Worm (Caenorhabditis elegans) whole organism, late embryonic: ENCODE measurements around the gene K10H10.5.

Experiments
- C38D4.7 ChIP-seq: fragments of 200-800 bp; sonication (Bioruptor generic); optimal IDR thresholded peaks from 2 replicates; lab custom pipeline; 2018; ENCODE audit warnings: mild to moderate bottlenecking, missing genetic modification characterization, moderate library complexity, missing compliant biosample characterization
- K02D7.2 ChIP-seq: sonication (generic microtip); optimal IDR thresholded peaks from 2 replicates; lab custom pipeline; 2017; ENCODE audit warnings: mild to moderate bottlenecking, missing genetic modification characterization, missing compliant biosample characterization
- K09A11.1 ChIP-seq: sonication (generic microtip); optimal IDR thresholded peaks from 2 replicates; lab custom pipeline; 2017; ENCODE audit warnings: antibody characterized with exemption, mild to moderate bottlenecking, missing genetic modification characterization, missing compliant biosample characterization; ENCODE audit not compliant: insufficient read depth
- T23F11.4 ChIP-seq: fragments of 200-800 bp; sonication (Bioruptor generic); optimal IDR thresholded peaks from 2 replicates; lab custom pipeline; 2018; ENCODE audit warnings: mild to moderate bottlenecking, missing genetic modification characterization, missing compliant biosample characterization
- Y22D7AL.16 ChIP-seq: sonication (generic microtip); optimal IDR thresholded peaks from 2 replicates; lab custom pipeline; 2016; ENCODE audit warnings: missing genetic modification characterization, missing compliant biosample characterization
- ahr-1 ChIP-seq: sonication (generic microtip); optimal IDR thresholded peaks from 2 replicates; lab custom pipeline; 2016; ENCODE audit warnings: missing genetic modification characterization, missing compliant biosample characterization
- ama-1 ChIP-seq: fragments of 150-350 bp; optimal IDR thresholded peaks from 2 replicates; lab custom pipeline; 2014
- ceh-14 ChIP-seq: sonication (generic microtip); optimal IDR thresholded peaks from 2 replicates; lab custom pipeline; 2016; ENCODE audit warnings: missing genotype, missing genetic modification characterization, missing compliant biosample characterization
- ceh-19 ChIP-seq: fragments of 200-800 bp; sonication (Bioruptor generic); optimal IDR thresholded peaks from 2 replicates; lab custom pipeline; 2018; ENCODE audit warnings: mild to moderate bottlenecking, missing genetic modification characterization, missing compliant biosample characterization
- ceh-24 ChIP-seq: sonication (generic microtip); optimal IDR thresholded peaks from 2 replicates; lab custom pipeline; 2016; ENCODE audit warnings: mild to moderate bottlenecking, missing genetic modification characterization, missing compliant biosample characterization
- ceh-34 ChIP-seq: sonication (generic microtip); optimal IDR thresholded peaks from 2 replicates; lab custom pipeline; 2016; ENCODE audit warnings: mild to moderate bottlenecking, missing genetic modification characterization, missing compliant biosample characterization
- ceh-45 ChIP-seq: fragments of 200-800 bp; sonication (Bioruptor generic); IDR thresholded peaks from 2 replicates; pipeline ENCODE4 v1.3.6; 2022; ENCODE audit warnings: missing genetic modification reagents, missing genetic modification characterization, missing compliant biosample characterization
- ceh-6 ChIP-seq: fragments of 200-800 bp; sonication (Bioruptor generic); optimal IDR thresholded peaks from 2 replicates; lab custom pipeline; 2018; ENCODE audit warnings: mild to moderate bottlenecking, missing genetic modification characterization, missing compliant biosample characterization
- che-1 ChIP-seq: sonication (generic microtip); optimal IDR thresholded peaks from 2 replicates; lab custom pipeline; 2016; ENCODE audit warnings: mild to moderate bottlenecking, missing genetic modification characterization, missing compliant biosample characterization
- dmd-4 ChIP-seq: sonication (generic microtip); optimal IDR thresholded peaks from 2 replicates; lab custom pipeline; 2016; ENCODE audit warnings: borderline replicate concordance, missing genetic modification characterization, missing compliant biosample characterization
- ets-4 ChIP-seq: sonication (generic microtip); optimal IDR thresholded peaks from 2 replicates; lab custom pipeline; 2016; ENCODE audit warnings: missing genetic modification characterization, missing compliant biosample characterization
- fax-1 ChIP-seq: sonication (generic microtip); optimal IDR thresholded peaks from 2 replicates; lab custom pipeline; 2016; ENCODE audit warnings: missing genotype, missing genetic modification characterization, missing compliant biosample characterization
- fkh-6 ChIP-seq: sonication (generic microtip); optimal IDR thresholded peaks from 2 replicates; lab custom pipeline; 2016; ENCODE audit warnings: missing genetic modification characterization, missing compliant biosample characterization
- hlh-30 ChIP-seq: sonication (generic microtip); optimal IDR thresholded peaks from 2 replicates; lab custom pipeline; 2017; ENCODE audit warnings: antibody characterized with exemption, missing genetic modification characterization, missing compliant biosample characterization; ENCODE audit not compliant: insufficient read depth
- hlh-6 ChIP-seq: sonication (generic microtip); optimal IDR thresholded peaks from 2 replicates; lab custom pipeline; 2016; ENCODE audit warnings: missing genotype, missing genetic modification characterization, missing compliant biosample characterization
- hlh-8 ChIP-seq: sonication (generic microtip); optimal IDR thresholded peaks from 2 replicates; lab custom pipeline; 2016; ENCODE audit warnings: missing genotype, missing genetic modification characterization, missing compliant biosample characterization
- mec-3 ChIP-seq: sonication (generic microtip); optimal IDR thresholded peaks from 2 replicates; lab custom pipeline; 2016; ENCODE audit warnings: borderline replicate concordance, missing genetic modification characterization, missing compliant biosample characterization
- nfya-1 ChIP-seq: sonication (generic microtip); optimal IDR thresholded peaks from 2 replicates; lab custom pipeline; 2017; ENCODE audit warnings: missing genetic modification characterization, mild to moderate bottlenecking, missing compliant biosample characterization, antibody characterized with exemption, moderate library complexity
- nhr-11 ChIP-seq: fragments of 150-350 bp; optimal IDR thresholded peaks from 2 replicates; lab custom pipeline; 2014; ENCODE audit warnings: missing biosample characterization, missing genetic modification characterization
- nhr-232 ChIP-seq: sonication (generic microtip); optimal IDR thresholded peaks from 2 replicates; lab custom pipeline; 2016; ENCODE audit warnings: missing genetic modification characterization, missing compliant biosample characterization
- odd-2 ChIP-seq: sonication (generic microtip); optimal IDR thresholded peaks from 2 replicates; lab custom pipeline; 2017; ENCODE audit warnings: antibody characterized with exemption, mild to moderate bottlenecking, missing genetic modification characterization, missing compliant biosample characterization
- pag-3 ChIP-seq: sonication (generic microtip); optimal IDR thresholded peaks from 2 replicates; lab custom pipeline; 2016; ENCODE audit warnings: missing compliant biosample characterization, missing genetic modification characterization, borderline replicate concordance
- pat-9 ChIP-seq: fragments of 200-800 bp; sonication (Bioruptor generic); optimal IDR thresholded peaks from 2 replicates; lab custom pipeline; 2018; ENCODE audit warnings: mild to moderate bottlenecking, missing genetic modification characterization, moderate library complexity, missing compliant biosample characterization
- pha-4 ChIP-seq: fragments of 150-350 bp; optimal IDR thresholded peaks from 2 replicates; lab custom pipeline; 2018; ENCODE audit warnings: missing biosample characterization, missing genetic modification reagents, missing genetic modification characterization
- pros-1 ChIP-seq: fragments of 150-350 bp; optimal IDR thresholded peaks from 2 replicates; lab custom pipeline; 2014; ENCODE audit warnings: missing biosample characterization, missing genetic modification reagents, missing genetic modification characterization
- ref-2 ChIP-seq: sonication (generic microtip); optimal IDR thresholded peaks from 2 replicates; lab custom pipeline; 2016; ENCODE audit warnings: missing genetic modification characterization, missing compliant biosample characterization
- rnt-1 ChIP-seq: sonication (generic microtip); optimal IDR thresholded peaks from 2 replicates; lab custom pipeline; 2016; ENCODE audit warnings: missing genetic modification characterization, missing compliant biosample characterization
- sdc-2 ChIP-seq: sonication (generic microtip); optimal IDR thresholded peaks from 2 replicates; lab custom pipeline; 2016; ENCODE audit warnings: missing genotype, missing genetic modification characterization, missing compliant biosample characterization
- syd-9 ChIP-seq: sonication (generic microtip); optimal IDR thresholded peaks from 2 replicates; lab custom pipeline; 2016; ENCODE audit warnings: mild to moderate bottlenecking, missing genetic modification characterization, moderate library complexity, missing compliant biosample characterization
- tbx-2 ChIP-seq: sonication (generic microtip); optimal IDR thresholded peaks from 2 replicates; lab custom pipeline; 2016; ENCODE audit warnings: missing genetic modification characterization, missing compliant biosample characterization
- tbx-7 ChIP-seq: sonication (generic microtip); optimal IDR thresholded peaks from 2 replicates; lab custom pipeline; 2016; ENCODE audit warnings: missing genotype, missing genetic modification characterization, missing compliant biosample characterization
- ttx-3 ChIP-seq: sonication (generic microtip); optimal IDR thresholded peaks from 2 replicates; lab custom pipeline; 2016; ENCODE audit warnings: missing genetic modification reagents, missing genetic modification characterization, missing compliant biosample characterization
- unc-42 ChIP-seq: sonication (generic microtip); optimal IDR thresholded peaks from 2 replicates; lab custom pipeline; 2016; ENCODE audit warnings: missing genotype, missing genetic modification characterization, missing compliant biosample characterization
- unc-55 ChIP-seq: sonication (generic microtip); optimal IDR thresholded peaks from 2 replicates; lab custom pipeline; 2017; ENCODE audit warnings: missing biosample characterization, missing genetic modification reagents, missing genetic modification characterization
- zip-5 ChIP-seq: sonication (generic microtip); optimal IDR thresholded peaks from 2 replicates; lab custom pipeline; 2016; ENCODE audit warnings: missing genetic modification characterization, missing compliant biosample characterization

Gene K10H10.5

ce11 chrII:14523070-14523572 is 21.6 kb downstream of the K10H10.5 start, which contains the start of gene btb-20:
Gene btb-20 (minus strand): TSS chrII:14523522.
- no peak for TF ChIP-seq ceh-6 (GFP tag; lab: Kevin White, UChicago)
- TF ChIP-seq pros-1 (tag; lab: Kevin White, UChicago), result no peak
- TF ChIP-seq odd-2 (tag; lab: Kevin White, UChicago), result no peak
- no peak for TF ChIP-seq hlh-8 (tag; lab: Kevin White, UChicago)
- TF ChIP-seq Y22D7AL.16 (tag; lab: Kevin White, UChicago), result no peak
- no peak for TF ChIP-seq ceh-34 (tag; lab: Kevin White, UChicago)
- TF ChIP-seq tbx-7 (tag; lab: Kevin White, UChicago), result no peak
- no peak for TF ChIP-seq ceh-14 (tag; lab: Kevin White, UChicago)
- no peak for TF ChIP-seq C38D4.7 (GFP tag; lab: Kevin White, UChicago)

DNA sequence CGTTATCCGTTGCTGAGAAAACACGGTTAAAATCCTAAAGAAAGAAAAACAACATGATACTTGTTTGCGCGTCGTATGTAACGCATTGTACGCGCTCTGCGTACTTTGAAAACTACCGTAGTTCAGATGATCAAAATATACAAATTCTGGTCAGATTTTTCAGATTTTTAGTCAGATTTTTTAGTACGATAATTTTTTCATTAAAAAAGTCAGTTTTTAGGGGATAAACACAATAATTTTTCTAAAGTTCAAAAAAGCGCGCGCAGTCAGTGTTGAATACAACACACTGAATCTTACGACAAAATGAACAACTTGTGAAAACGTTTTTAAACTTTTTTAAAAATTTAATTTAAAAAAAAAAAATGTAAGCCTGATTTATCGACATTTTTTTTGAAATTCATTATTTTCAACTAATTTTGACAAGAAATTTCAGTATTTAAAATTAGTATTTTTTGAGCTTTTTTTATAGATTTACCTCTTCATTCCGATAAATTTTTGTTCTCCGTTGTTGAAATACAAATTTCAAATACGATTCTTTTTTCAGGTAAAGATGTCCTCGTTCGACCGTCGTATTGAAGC is 22.2 kb downstream of the K10H10.5 start, which contains the start of gene pot-2:
pot-2 (plus strand) TSS at position 529 of the 579 bp plus-strand sequence.
- no peak for TF ChIP-seq ref-2 (tag; lab: Kevin White, UChicago)
- TF ChIP-seq hlh-30 (tag; lab: Kevin White, UChicago), result no peak
- TF ChIP-seq hlh-6 (tag; lab: Kevin White, UChicago), result no peak
- TF ChIP-seq ahr-1 (tag; lab: Kevin White, UChicago), result no peak
- TF ChIP-seq fkh-6 (tag; lab: Kevin White, UChicago), result no peak

DNA sequence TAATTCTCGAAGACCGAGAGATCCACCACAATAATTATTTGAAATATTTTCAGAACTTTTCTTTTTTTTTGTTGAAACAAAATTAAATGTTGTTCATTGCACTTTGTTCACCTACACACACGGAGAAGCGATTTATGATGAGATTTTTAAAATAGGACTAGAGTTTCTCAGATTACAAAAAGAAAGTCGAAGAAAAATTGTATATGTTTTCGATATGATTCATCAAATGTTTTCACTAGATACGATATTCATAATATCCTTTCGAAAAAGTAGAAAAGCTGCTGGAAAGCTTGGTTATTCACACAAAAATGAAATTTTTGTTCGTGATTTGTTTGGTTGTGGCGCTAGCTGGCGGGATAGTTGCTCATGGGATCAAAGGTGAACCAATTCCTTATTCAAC is 23.5 kb downstream of the K10H10.5 start, which contains the start of gene F57C2.4:
F57C2.4 (plus strand) TSS at position 301 of the 400 bp plus-strand sequence.
- TF ChIP-seq fkh-6 (tag; lab: Kevin White, UChicago) (no peak), zip-5 (tag; lab: Kevin White, UChicago) (no peak)

DNA sequence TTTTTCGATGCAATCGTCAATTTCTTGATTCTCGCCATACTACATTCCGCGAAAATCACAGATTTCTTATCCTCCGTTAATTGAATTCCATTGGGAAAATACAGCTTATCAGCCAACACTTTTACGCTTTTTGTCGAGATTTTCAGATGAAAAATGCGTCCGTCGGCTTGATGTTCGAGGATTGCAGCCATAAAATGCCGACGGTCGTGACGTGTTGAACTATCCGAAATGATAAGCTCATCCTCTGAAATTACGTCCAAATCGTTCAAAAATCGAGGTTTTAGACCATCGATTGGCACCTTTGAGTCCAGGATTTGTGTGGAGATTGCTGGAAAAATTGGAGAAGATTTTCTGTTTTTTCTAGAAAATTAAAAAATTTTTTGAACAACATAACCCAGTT is 25.6 kb downstream of the K10H10.5 start:
- TF ChIP-seq ceh-19, result no peak
- TF ChIP-seq tbx-7 (tag; lab: Kevin White, UChicago), result no peak
- TF ChIP-seq ref-2 (tag; lab: Kevin White, UChicago), result no peak
- no peak for TF ChIP-seq ets-4 (tag; lab: Kevin White, UChicago)
- no peak for TF ChIP-seq fax-1 (tag; lab: Kevin White, UChicago)
- TF ChIP-seq pag-3 (tag; lab: Kevin White, UChicago), result no peak
- no peak for TF ChIP-seq nhr-232 (tag; lab: Kevin White, UChicago)
- TF ChIP-seq unc-55, result no peak
- TF ChIP-seq hlh-6 (tag; lab: Kevin White, UChicago), result no peak
- TF ChIP-seq dmd-4 (tag; lab: Kevin White, UChicago), result no peak
- TF ChIP-seq ttx-3 (tag; lab: Kevin White, UChicago), result no peak
- no peak for TF ChIP-seq ceh-6 (GFP tag; lab: Kevin White, UChicago)
- TF ChIP-seq Y22D7AL.16 (tag; lab: Kevin White, UChicago), result no peak
- TF ChIP-seq unc-42, result no peak

ce11 chrII:14528233-14528802 is 26.8 kb downstream of the K10H10.5 start, which contains the start of the genes F57C2.5 and spat-1:
Gene F57C2.5 (minus strand): TSS chrII:14528239.
Gene spat-1 (plus strand): TSS chrII:14528752.
- TF ChIP-seq tbx-7 (tag; lab: Kevin White, UChicago), result peak; percentile 94
- TF ChIP-seq pat-9 (tag; lab: Kevin White, UChicago), result no peak
- TF ChIP-seq pha-4, result no peak
- TF ChIP-seq T23F11.4, result no peak
- peak; percentile 6 for TF ChIP-seq hlh-6 (tag; lab: Kevin White, UChicago)
- TF ChIP-seq mec-3, result peak; percentile 73
- TF ChIP-seq nhr-11 (tag; lab: Kevin White, UChicago), result no peak
- peak; percentile 73 for TF ChIP-seq fkh-6 (tag; lab: Kevin White, UChicago)
- TF ChIP-seq dmd-4 (tag; lab: Kevin White, UChicago), result peak; percentile 56
- TF ChIP-seq nfya-1, result peak; percentile 68
- peak; percentile 80 for TF ChIP-seq ceh-34 (tag; lab: Kevin White, UChicago)
- TF ChIP-seq tbx-2 (tag; lab: Kevin White, UChicago), result peak; percentile 95
- TF ChIP-seq hlh-30 (tag; lab: Kevin White, UChicago), result no peak
- TF ChIP-seq sdc-2, result peak; percentile 21
- peak; percentile 53 for TF ChIP-seq ceh-24 (tag; lab: Kevin White, UChicago)
- peak; percentile 92 for TF ChIP-seq rnt-1 (tag; lab: Kevin White, UChicago)
- peak; percentile 51 for TF ChIP-seq che-1 (tag; lab: Kevin White, UChicago)
- TF ChIP-seq K02D7.2, result no peak
- peak; percentile 58 for TF ChIP-seq syd-9 (tag; lab: Kevin White, UChicago)
- no peak for TF ChIP-seq ceh-45 (GFP tag; lab: Robert Waterston, UW)
- no peak for TF ChIP-seq K09A11.1
- TF ChIP-seq ama-1 (lab: Kevin White, UChicago), result no peak
